Worm (Caenorhabditis elegans): ENCODE measurements around the gene sri-71.
"Not testable (repeated sequence)": the region's sequence is repeated elsewhere in the genome, so short reads cannot be mapped to it uniquely, and the experiment has no call there.

Gene sri-71

ce11 chrII:2638062-2638461 is 10.5 kb downstream of the sri-71 start, which contains the start of gene F22E5.9:
TSS of gene F22E5.9 (plus strand) at chrII:2638388.
- no peak for TF ChIP-seq lin-32 (GFP tag; optimal IDR thresholded peaks at IDR 0.05)
- no peak for TF ChIP-seq nhr-76 (tag; optimal IDR thresholded peaks at IDR 0.05)
- TF ChIP-seq unc-120 (tag; optimal IDR thresholded peaks at IDR 0.05; ENCODE audit: poor library complexity, severe bottlenecking): no peak
- TF ChIP-seq flh-1 (GFP tag; optimal IDR thresholded peaks at IDR 0.05): no peak
- TF ChIP-seq nhr-28 (tag; optimal IDR thresholded peaks at IDR 0.05): no peak
- TF ChIP-seq pha-4 (tag; optimal IDR thresholded peaks at IDR 0.05): no peak
- no peak for TF ChIP-seq nhr-2 (tag; optimal IDR thresholded peaks at IDR 0.05)
- no peak for TF ChIP-seq mep-1 (tag; optimal IDR thresholded peaks at IDR 0.05)
- no peak for TF ChIP-seq drap-1 (GFP tag; optimal IDR thresholded peaks at IDR 0.05)

ce11 chrII:2639401-2640088 is 12.0 kb downstream of the sri-71 start, which contains the start of gene F22E5.8:
TSS of gene F22E5.8 (plus strand) at chrII:2640038.
- not testable (repeated sequence) for TF ChIP-seq mep-1, ztf-11, mab-5 (tag; optimal IDR thresholded peaks at IDR 0.05)

- TF ChIP-seq drap-1 (GFP tag; optimal IDR thresholded peaks at IDR 0.05): no peak
Observed at ce11 chrII:2640982-2641381, 13.4 kb downstream of the sri-71 start, which contains the start of gene F22E5.23. TSS of gene F22E5.23 (plus strand) at chrII:2641282.

- TF ChIP-seq ceh-43 (GFP tag; optimal IDR thresholded peaks at IDR 0.05): no peak
- TF ChIP-seq nhr-12 (tag; optimal IDR thresholded peaks at IDR 0.05): no peak
- TF ChIP-seq zip-8 (tag; optimal IDR thresholded peaks at IDR 0.05): no peak
- TF ChIP-seq nhr-237 (tag; optimal IDR thresholded peaks at IDR 0.05): no peak
- TF ChIP-seq hlh-1 (tag; optimal IDR thresholded peaks at IDR 0.05): no peak
- no peak for TF ChIP-seq sptf-1 (tag; optimal IDR thresholded peaks at IDR 0.05)
- TF ChIP-seq mep-1 (tag; optimal IDR thresholded peaks at IDR 0.05): no peak
- TF ChIP-seq drap-1 (GFP tag; optimal IDR thresholded peaks at IDR 0.05): no peak
- no peak for TF ChIP-seq unc-120 (tag; optimal IDR thresholded peaks at IDR 0.05; ENCODE audit: poor library complexity, severe bottlenecking)
Observed at ce11 chrII:2641777-2642176, 14.2 kb downstream of the sri-71 start, which contains the start of gene F22E5.7. TSS of gene F22E5.7 (plus strand) at chrII:2642077.

- TF ChIP-seq elt-3 (tag; optimal IDR thresholded peaks at IDR 0.05): no peak
- no peak for TF ChIP-seq ceh-43 (GFP tag; optimal IDR thresholded peaks at IDR 0.05)
- TF ChIP-seq ces-1 (GFP tag; optimal IDR thresholded peaks at IDR 0.05): no peak
- no peak for TF ChIP-seq mep-1 (tag; optimal IDR thresholded peaks at IDR 0.05)
- TF ChIP-seq mab-5 (tag; optimal IDR thresholded peaks at IDR 0.05): no peak
- TF ChIP-seq flh-1 (GFP tag; optimal IDR thresholded peaks at IDR 0.05): no peak
- TF ChIP-seq snpc-4 (tag; optimal IDR thresholded peaks at IDR 0.05): no peak
- no peak for TF ChIP-seq lin-13 (tag; optimal IDR thresholded peaks at IDR 0.05)
- TF ChIP-seq ztf-11 (tag; optimal IDR thresholded peaks at IDR 0.05): no peak
- no peak for TF ChIP-seq elt-1 (tag; optimal IDR thresholded peaks at IDR 0.05; ENCODE audit: borderline replicate concordance, insufficient read depth)
- TF ChIP-seq drap-1 (GFP tag; optimal IDR thresholded peaks at IDR 0.05): no peak
- no peak for TF ChIP-seq nhr-12 (tag; optimal IDR thresholded peaks at IDR 0.05)
- no peak for TF ChIP-seq unc-39 (tag; optimal IDR thresholded peaks at IDR 0.05)
- no peak for TF ChIP-seq ceh-39 (tag; optimal IDR thresholded peaks at IDR 0.05)
- no peak for TF ChIP-seq mls-2 (tag; optimal IDR thresholded peaks at IDR 0.05)
- no peak for TF ChIP-seq nhr-237 (tag; optimal IDR thresholded peaks at IDR 0.05)
- TF ChIP-seq pha-4 (tag; optimal IDR thresholded peaks at IDR 0.05): no peak
Observed at ce11 chrII:2644498-2644897, 16.9 kb downstream of the sri-71 start, which contains the start of gene F22E5.11. TSS of gene F22E5.11 (minus strand) at chrII:2644598.

- TF ChIP-seq mab-5 (tag; optimal IDR thresholded peaks at IDR 0.05); elt-1 (tag; optimal IDR thresholded peaks at IDR 0.05; ENCODE audit: borderline replicate concordance, insufficient read depth); bed-3 (GFP tag; optimal IDR thresholded peaks at IDR 0.05): not testable (repeated sequence)
Observed at ce11 chrII:2646756-2647155, 19.2 kb downstream of the sri-71 start, which contains the start of gene F22E5.12. TSS of gene F22E5.12 (minus strand) at chrII:2646856.

ce11 chrII:2649015-2649414 is 21.5 kb downstream of the sri-71 start:
- TF ChIP-seq pha-4 (tag; optimal IDR thresholded peaks at IDR 0.05) (no peak), ceh-39 (tag; optimal IDR thresholded peaks at IDR 0.05) (no peak), sptf-1 (tag; optimal IDR thresholded peaks at IDR 0.05) (no peak), mab-5 (tag; optimal IDR thresholded peaks at IDR 0.05) (no peak), hlh-1 (tag; optimal IDR thresholded peaks at IDR 0.05) (no peak), lsy-2 (tag; optimal IDR thresholded peaks at IDR 0.05) (no peak), nhr-12 (tag; optimal IDR thresholded peaks at IDR 0.05) (no peak), lin-13 (tag; optimal IDR thresholded peaks at IDR 0.05) (no peak), tbx-8 (GFP tag; optimal IDR thresholded peaks at IDR 0.05) (no peak), ceh-43 (GFP tag; optimal IDR thresholded peaks at IDR 0.05) (no peak), ces-1 (GFP tag; optimal IDR thresholded peaks at IDR 0.05) (no peak), nhr-76 (tag; optimal IDR thresholded peaks at IDR 0.05) (no peak), unc-120 (tag; optimal IDR thresholded peaks at IDR 0.05; ENCODE audit: poor library complexity, severe bottlenecking) (no peak)
